Worm (Caenorhabditis elegans) whole organism, young adult: Measurements from ENCODE around the gene dnc-4.

Experiments
- B0035.1 ChIP-seq: sonication (generic microtip); optimal IDR thresholded peaks from 2 replicates; lab custom pipeline; 2016; ENCODE audit warnings: missing genetic modification characterization, mild to moderate bottlenecking, missing compliant biosample characterization, missing genotype, missing genetic modification reagents
- F10E7.11 ChIP-seq: sonication (generic microtip); optimal IDR thresholded peaks from 2 replicates; lab custom pipeline; 2017; ENCODE audit warnings: mild to moderate bottlenecking, missing genetic modification characterization, moderate library complexity, missing compliant biosample characterization
- F33H1.4 ChIP-seq: fragments of 200-800 bp; sonication (Bioruptor generic); IDR thresholded peaks from 2 replicates; pipeline ENCODE4 v1.3.6; 2022; ENCODE audit warnings: missing genetic modification reagents, missing genetic modification characterization, missing compliant biosample characterization
- F49E8.2 ChIP-seq: sonication (generic microtip); optimal IDR thresholded peaks from 3 replicates; lab custom pipeline; 2017; ENCODE audit warnings: missing genetic modification characterization, mild to moderate bottlenecking, missing compliant biosample characterization, antibody characterized with exemption, moderate library complexity; ENCODE audit not compliant: insufficient read depth
- K11D2.4 ChIP-seq: fragments of 200-800 bp; sonication (Bioruptor generic); IDR thresholded peaks from 2 replicates; pipeline ENCODE4 v1.3.6; 2022; ENCODE audit warnings: missing genetic modification reagents, missing genetic modification characterization, missing compliant biosample characterization
- T26A5.8 ChIP-seq: sonication (generic microtip); optimal IDR thresholded peaks from 2 replicates; lab custom pipeline; 2016; ENCODE audit warnings: missing genetic modification characterization, missing compliant biosample characterization
- Y53F4B.3 ChIP-seq: fragments of 200-800 bp; sonication (Bioruptor generic); IDR thresholded peaks from 2 replicates; pipeline ENCODE4 v1.3.6; 2022; ENCODE audit warnings: missing genetic modification reagents, missing genetic modification characterization, missing compliant biosample characterization
- ama-1 ChIP-seq, 3 experiments: fragments of 150-350 bp in 1 of 3; sonication (generic microtip) in 2 of 3; optimal IDR thresholded peaks; 2 replicates each; lab custom pipeline; 2014 to 2018; ENCODE audit warnings: missing biosample characterization in 2 of 3, missing genetic modification characterization in 2 of 3, missing genetic modification reagents in 2 of 3
- aptf-2 ChIP-seq: fragments of 200-800 bp; sonication (Bioruptor generic); conservative IDR thresholded peaks from 2 replicates; pipeline ENCODE4 v1.3.6; 2022; ENCODE audit warnings: missing genetic modification reagents, missing genetic modification characterization, missing compliant biosample characterization
- aptf-3 ChIP-seq: fragments of 200-800 bp; sonication (Bioruptor generic); IDR thresholded peaks from 2 replicates; pipeline ENCODE4 v1.3.6; 2022; ENCODE audit warnings: missing genetic modification characterization, missing compliant biosample characterization
- atf-7 ChIP-seq: sonication (generic microtip); optimal IDR thresholded peaks from 2 replicates; lab custom pipeline; 2017; ENCODE audit warnings: mild to moderate bottlenecking, missing genetic modification characterization, missing compliant biosample characterization
- bed-2 ChIP-seq: fragments of 200-800 bp; sonication (Bioruptor generic); IDR thresholded peaks from 2 replicates; pipeline ENCODE4 v1.3.6; 2022; ENCODE audit warnings: missing genetic modification reagents, missing genetic modification characterization, missing compliant biosample characterization
- ceh-27 ChIP-seq: fragments of 200-800 bp; sonication (Bioruptor generic); optimal IDR thresholded peaks from 2 replicates; lab custom pipeline; 2018; ENCODE audit warnings: mild to moderate bottlenecking, missing genetic modification characterization, moderate library complexity, missing compliant biosample characterization
- ceh-58 ChIP-seq: fragments of 200-800 bp; sonication (Bioruptor generic); IDR thresholded peaks from 2 replicates; pipeline ENCODE4 v1.3.6; 2022; ENCODE audit warnings: missing genetic modification characterization, missing compliant biosample characterization
- dpl-1 ChIP-seq: fragments of 150-350 bp; optimal IDR thresholded peaks from 2 replicates; lab custom pipeline; 2014; ENCODE audit warnings: missing biosample characterization, missing genetic modification reagents, missing genetic modification characterization
- ets-4 ChIP-seq: fragments of 200-800 bp; sonication (Bioruptor generic); optimal IDR thresholded peaks from 2 replicates; lab custom pipeline; 2018; ENCODE audit warnings: mild to moderate bottlenecking, missing genetic modification characterization, missing compliant biosample characterization
- hlh-12 ChIP-seq: sonication (generic microtip); optimal IDR thresholded peaks from 2 replicates; lab custom pipeline; 2016; ENCODE audit warnings: missing genetic modification characterization, missing compliant biosample characterization
- hlh-26 ChIP-seq: fragments of 200-800 bp; sonication (Bioruptor generic); conservative IDR thresholded peaks from 2 replicates; pipeline ENCODE4 v1.3.6; 2022; ENCODE audit warnings: missing genetic modification reagents, missing genetic modification characterization, missing compliant biosample characterization
- let-526 ChIP-seq: fragments of 200-800 bp; sonication (Bioruptor generic); IDR thresholded peaks from 2 replicates; pipeline ENCODE4 v1.3.6; 2022; ENCODE audit warnings: missing genetic modification reagents, missing genetic modification characterization, missing compliant biosample characterization
- let-607 ChIP-seq, 2 experiments: fragments of 200-800 bp in 1 of 2; sonication (Bioruptor generic) in 1 of 2; sonication (generic microtip) in 1 of 2; optimal IDR thresholded peaks; 2 replicates each; lab custom pipeline; 2016 to 2018; ENCODE audit warnings: mild to moderate bottlenecking in 2 of 2, missing compliant biosample characterization in 2 of 2, missing genetic modification characterization in 2 of 2, moderate library complexity in 2 of 2, missing genotype in 1 of 2
- lin-40 ChIP-seq: sonication (generic microtip); optimal IDR thresholded peaks from 2 replicates; lab custom pipeline; 2016; ENCODE audit warnings: missing genetic modification characterization, mild to moderate bottlenecking, missing compliant biosample characterization, missing genotype, missing genetic modification reagents
- madf-3 ChIP-seq: fragments of 200-800 bp; sonication (Bioruptor generic); IDR thresholded peaks from 2 replicates; pipeline ENCODE4 v1.3.6; 2022; ENCODE audit warnings: missing genetic modification reagents, missing genetic modification characterization, missing compliant biosample characterization
- mxl-1 ChIP-seq: sonication (generic microtip); optimal IDR thresholded peaks from 2 replicates; lab custom pipeline; 2016; ENCODE audit warnings: missing genetic modification characterization, missing compliant biosample characterization
- nfyb-1 ChIP-seq: fragments of 200-800 bp; sonication (Bioruptor generic); IDR thresholded peaks from 2 replicates; pipeline ENCODE4 v1.3.6; 2022; ENCODE audit warnings: missing genetic modification reagents, missing genetic modification characterization, missing compliant biosample characterization
- nhr-80 ChIP-seq: sonication (generic microtip); optimal IDR thresholded peaks from 2 replicates; lab custom pipeline; 2016; ENCODE audit warnings: missing genetic modification characterization, missing compliant biosample characterization
- pha-4 ChIP-seq: fragments of 150-350 bp; sonication (generic microtip); optimal IDR thresholded peaks from 2 replicates; lab custom pipeline; 2014; ENCODE audit warnings: missing biosample characterization, missing genetic modification reagents, missing genetic modification characterization
- rec-8 ChIP-seq, 2 experiments: sonication (generic microtip); optimal IDR thresholded peaks; 2 replicates each; lab custom pipeline; 2016; ENCODE audit warnings: mild to moderate bottlenecking in 2 of 2, missing genetic modification characterization in 2 of 2, missing genetic modification reagents in 2 of 2, missing genotype in 2 of 2, missing biosample characterization in 1 of 2, missing compliant biosample characterization in 1 of 2, moderate library complexity in 1 of 2
- sea-2 ChIP-seq: fragments of 200-800 bp; sonication (Bioruptor generic); IDR thresholded peaks from 2 replicates; pipeline ENCODE4 v1.3.6; 2022; ENCODE audit warnings: missing genetic modification characterization, missing compliant biosample characterization
- somi-1 ChIP-seq: fragments of 200-800 bp; sonication (Bioruptor generic); optimal IDR thresholded peaks from 2 replicates; lab custom pipeline; 2018; ENCODE audit warnings: mild to moderate bottlenecking, missing genetic modification characterization, missing compliant biosample characterization
- tbx-9 ChIP-seq: sonication (generic microtip); optimal IDR thresholded peaks from 2 replicates; lab custom pipeline; 2016; ENCODE audit warnings: borderline replicate concordance, missing genetic modification characterization, inconsistent platforms, missing compliant biosample characterization
- unc-62 ChIP-seq: fragments of 150-350 bp; optimal IDR thresholded peaks from 2 replicates; lab custom pipeline; 2014; ENCODE audit warnings: missing biosample characterization, missing genetic modification reagents, missing genetic modification characterization
- zim-3 ChIP-seq: sonication (generic microtip); optimal IDR thresholded peaks from 2 replicates; lab custom pipeline; 2017; ENCODE audit warnings: mild to moderate bottlenecking, missing genetic modification characterization, moderate library complexity, missing compliant biosample characterization
- ztf-25 ChIP-seq: fragments of 200-800 bp; sonication (Bioruptor generic); IDR thresholded peaks from 2 replicates; pipeline ENCODE4 v1.3.6; 2022; ENCODE audit warnings: missing genetic modification reagents, missing genetic modification characterization, missing compliant biosample characterization
- ztf-26 ChIP-seq: sonication (generic microtip); optimal IDR thresholded peaks from 2 replicates; lab custom pipeline; 2017; ENCODE audit warnings: missing genetic modification characterization, missing compliant biosample characterization
- ztf-6 ChIP-seq: fragments of 200-800 bp; sonication (Bioruptor generic); IDR thresholded peaks from 2 replicates; pipeline ENCODE4 v1.3.6; 2022; ENCODE audit warnings: missing genetic modification reagents, missing genetic modification characterization, missing compliant biosample characterization

Gene dnc-4

DNA sequence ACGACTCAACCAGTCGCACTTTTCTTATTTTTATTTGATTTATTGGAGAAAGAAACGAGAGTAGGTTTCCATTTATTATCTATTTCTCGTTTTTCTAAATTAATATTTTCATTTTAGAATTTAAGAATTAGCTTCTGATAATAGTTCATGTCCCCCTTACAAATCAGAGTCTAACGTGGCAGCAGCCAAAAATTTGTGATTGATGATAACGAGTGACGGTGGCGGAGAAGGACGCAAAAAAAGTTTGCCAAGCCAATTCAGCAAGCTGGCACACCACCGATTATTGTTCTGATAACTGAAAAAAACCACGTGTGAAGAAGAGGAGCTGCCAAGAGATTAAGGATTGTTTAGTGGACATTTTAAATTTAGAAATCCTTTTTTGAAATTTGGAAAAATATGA lies 10.5 kb upstream of the dnc-4 start:
- TF ChIP-seq pha-4 (tag; lab: Kevin White, UChicago) (no peak), ztf-6 (GFP tag; lab: Robert Waterston, UW) (no peak), T26A5.8 (no peak), rec-8 (tag; optimal IDR thresholded peaks at IDR 0.05; lab: Kevin White, UChicago) (no peak), nhr-80 (tag; lab: Kevin White, UChicago) (peak; percentile 94), ama-1 (optimal IDR thresholded peaks at IDR 0.05; lab: Kevin White, UChicago) (no peak), ama-1 (GFP tag; optimal IDR thresholded peaks at IDR 0.05; lab: Kevin White, UChicago) (no peak), hlh-12 (tag; lab: Kevin White, UChicago) (no peak), madf-3 (no peak), nfyb-1 (GFP tag; lab: Robert Waterston, UW) (no peak), F33H1.4 (no peak), atf-7 (tag; lab: Kevin White, UChicago) (no peak), let-607 (tag; optimal IDR thresholded peaks at IDR 0.05; lab: Kevin White, UChicago) (peak in 1 of 2 experiments; percentile 19), ztf-25 (no peak), ets-4 (GFP tag; lab: Kevin White, UChicago) (no peak), let-526 (GFP tag; lab: Robert Waterston, UW) (no peak)

DNA sequence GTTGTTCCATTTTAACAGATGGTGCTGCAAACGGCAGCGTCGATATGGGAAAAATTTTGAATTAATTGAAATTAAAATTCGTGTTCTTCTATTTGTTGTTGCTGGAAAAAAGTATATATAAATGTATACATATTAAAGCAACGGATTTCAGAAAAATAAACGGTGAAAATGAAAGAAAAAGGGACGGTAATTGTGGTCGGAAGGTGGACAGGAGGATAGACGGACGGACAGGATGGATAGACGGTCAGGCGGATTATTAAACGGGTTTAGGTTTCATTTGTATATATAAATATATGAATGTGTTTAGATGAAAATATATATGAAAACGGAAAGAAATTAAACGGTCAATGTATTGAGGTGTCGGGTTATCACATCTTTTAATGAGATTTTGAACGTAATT lies 9.8 kb upstream of the dnc-4 start, which contains the start of gene nhr-31:
Gene nhr-31, minus strand, starts transcription at position 101 of the 400 bp plus-strand sequence.
- TF ChIP-seq madf-3 (no peak), B0035.1 (tag; lab: Kevin White, UChicago) (no peak)

DNA sequence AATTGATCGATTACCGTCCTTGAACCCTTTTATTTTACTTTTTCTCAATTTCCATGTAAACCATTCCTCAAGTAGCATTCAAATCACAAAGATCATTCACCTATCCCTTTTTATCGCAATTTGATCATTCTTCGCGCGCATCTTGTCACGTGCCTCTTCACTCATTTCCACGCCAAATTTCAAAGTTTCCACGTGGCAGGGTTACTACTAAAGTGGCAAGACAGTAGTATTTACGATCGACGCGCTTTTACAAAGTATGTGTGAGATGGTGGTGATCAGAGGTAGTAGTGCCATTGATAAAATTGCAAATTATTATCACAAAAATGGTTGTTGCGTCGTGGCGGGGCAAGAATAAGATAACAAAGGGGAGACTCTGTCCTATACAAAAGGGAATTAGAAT lies 8.8 kb upstream of the dnc-4 start:
- TF ChIP-seq K11D2.4 (GFP tag; lab: Robert Waterston, UW): 0 out of 2 replicates have a peak, but pooled peaks have one; percentile 16
- TF ChIP-seq aptf-3 (GFP tag; lab: Robert Waterston, UW): no peak
- TF ChIP-seq somi-1 (GFP tag; lab: Kevin White, UChicago): peak; percentile 86
- peak; percentile 84 for TF ChIP-seq ztf-26 (tag; lab: Kevin White, UChicago)
- TF ChIP-seq F49E8.2: no peak
- no peak for TF ChIP-seq sea-2 (GFP tag; lab: Robert Waterston, UW)
- peak; percentile 71 for TF ChIP-seq nhr-80 (tag; lab: Kevin White, UChicago)
- peak; percentile 63 for TF ChIP-seq lin-40 (tag; lab: Kevin White, UChicago)

DNA sequence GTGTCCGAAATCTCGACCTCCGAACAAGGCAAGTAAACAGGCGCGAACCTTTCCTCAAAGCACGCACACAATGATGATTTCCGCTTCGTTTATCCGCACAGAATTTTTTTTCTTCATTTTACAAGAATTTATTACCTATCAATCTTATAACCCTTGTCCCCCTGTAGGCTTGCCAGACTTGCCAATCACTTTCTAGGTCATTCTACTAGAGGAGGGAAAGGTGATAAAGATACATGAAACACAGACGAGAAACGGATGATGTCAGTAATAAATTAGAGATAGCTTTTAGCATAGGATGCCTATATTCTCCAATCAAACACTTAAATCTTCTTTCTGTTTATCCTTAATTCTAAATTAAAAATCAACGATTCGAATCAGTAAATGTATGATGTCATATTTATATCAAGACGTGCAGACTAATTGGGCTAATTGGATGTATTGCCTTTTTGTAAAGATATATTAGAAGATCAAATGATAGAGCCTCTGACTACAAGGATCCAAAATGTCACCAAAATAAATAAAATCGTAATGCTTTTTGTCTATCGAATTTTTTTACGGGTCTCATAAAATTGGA lies 7.8 kb upstream of the dnc-4 start:
- no peak for TF ChIP-seq tbx-9 (tag; lab: Kevin White, UChicago)
- no peak for TF ChIP-seq ceh-58 (GFP tag; lab: Robert Waterston, UW)
- no peak for TF ChIP-seq dpl-1
- no peak for TF ChIP-seq bed-2 (GFP tag; lab: Robert Waterston, UW)
- TF ChIP-seq hlh-26: no peak
- TF ChIP-seq nhr-80 (tag; lab: Kevin White, UChicago): no peak
- no peak for TF ChIP-seq aptf-2 (GFP tag; lab: Robert Waterston, UW)
- TF ChIP-seq hlh-12 (tag; lab: Kevin White, UChicago): no peak
- TF ChIP-seq unc-62 (GFP tag; lab: Kevin White, UChicago): no peak
- TF ChIP-seq Y53F4B.3 (GFP tag; lab: Robert Waterston, UW): no peak
- TF ChIP-seq aptf-3 (GFP tag; lab: Robert Waterston, UW): no peak
- TF ChIP-seq F49E8.2: no peak
- no peak for TF ChIP-seq zim-3 (tag; lab: Kevin White, UChicago)
- TF ChIP-seq ceh-27 (GFP tag; lab: Kevin White, UChicago): no peak
- no peak for TF ChIP-seq F10E7.11 (tag; lab: Kevin White, UChicago)
- no peak for TF ChIP-seq mxl-1 (tag; lab: Kevin White, UChicago)
